Worm (Caenorhabditis elegans) whole organism, young adult: Measurements from ENCODE around the gene F26F12.4.

Experiments
- F33H1.4 ChIP-seq: fragments of 200-800 bp; sonication (Bioruptor generic); IDR thresholded peaks from 2 replicates; pipeline ENCODE4 v1.3.6; 2022; ENCODE audit warnings: missing genetic modification reagents, missing genetic modification characterization, missing compliant biosample characterization
- Y79H2A.3 ChIP-seq: fragments of 200-800 bp; sonication (Bioruptor generic); conservative IDR thresholded peaks from 2 replicates; pipeline ENCODE4 v1.3.6; 2022; ENCODE audit warnings: missing genetic modification reagents, missing genetic modification characterization, missing compliant biosample characterization
- ama-1 ChIP-seq, 3 experiments: fragments of 150-350 bp in 1 of 3; sonication (generic microtip) in 2 of 3; optimal IDR thresholded peaks; 2 replicates each; lab custom pipeline; 2014 to 2018; ENCODE audit warnings: missing biosample characterization in 2 of 3, missing genetic modification characterization in 2 of 3, missing genetic modification reagents in 2 of 3
- ets-4 ChIP-seq: fragments of 200-800 bp; sonication (Bioruptor generic); optimal IDR thresholded peaks from 2 replicates; lab custom pipeline; 2018; ENCODE audit warnings: mild to moderate bottlenecking, missing genetic modification characterization, missing compliant biosample characterization
- nfyb-1 ChIP-seq: fragments of 200-800 bp; sonication (Bioruptor generic); IDR thresholded peaks from 2 replicates; pipeline ENCODE4 v1.3.6; 2022; ENCODE audit warnings: missing genetic modification reagents, missing genetic modification characterization, missing compliant biosample characterization
- nhr-179 ChIP-seq: sonication (generic microtip); optimal IDR thresholded peaks from 2 replicates; lab custom pipeline; 2016; ENCODE audit warnings: mild to moderate bottlenecking, missing genetic modification characterization, missing compliant biosample characterization
- sdz-38 ChIP-seq: sonication (generic microtip); optimal IDR thresholded peaks from 2 replicates; lab custom pipeline; 2016; ENCODE audit warnings: missing genotype, missing genetic modification characterization, missing compliant biosample characterization
- snpc-1.1 ChIP-seq: sonication (generic microtip); optimal IDR thresholded peaks from 2 replicates; lab custom pipeline; 2017; ENCODE audit warnings: missing genetic modification characterization, mild to moderate bottlenecking, missing compliant biosample characterization, antibody characterized with exemption, moderate library complexity, missing genotype, missing genetic modification reagents; ENCODE audit not compliant: insufficient read depth
- snpc-3.4 ChIP-seq: sonication (generic microtip); optimal IDR thresholded peaks from 2 replicates; lab custom pipeline; 2017; ENCODE audit warnings: missing genetic modification characterization, mild to moderate bottlenecking, missing compliant biosample characterization, antibody characterized with exemption, moderate library complexity, missing genotype, missing genetic modification reagents
- somi-1 ChIP-seq: fragments of 200-800 bp; sonication (Bioruptor generic); optimal IDR thresholded peaks from 2 replicates; lab custom pipeline; 2018; ENCODE audit warnings: mild to moderate bottlenecking, missing genetic modification characterization, missing compliant biosample characterization
- tlf-1 ChIP-seq: fragments of 200-800 bp; sonication (Bioruptor generic); optimal IDR thresholded peaks from 2 replicates; lab custom pipeline; 2018; ENCODE audit warnings: mild to moderate bottlenecking, missing genetic modification characterization, missing compliant biosample characterization
- ztf-25 ChIP-seq: fragments of 200-800 bp; sonication (Bioruptor generic); IDR thresholded peaks from 2 replicates; pipeline ENCODE4 v1.3.6; 2022; ENCODE audit warnings: missing genetic modification reagents, missing genetic modification characterization, missing compliant biosample characterization

ce11 chrV:5835397-5835796 is 33.7 kb downstream of the F26F12.4 start:
- TF ChIP-seq somi-1 (GFP tag; lab: Kevin White, UChicago) (no peak), ama-1 (optimal IDR thresholded peaks at IDR 0.05; lab: Kevin White, UChicago) (no peak), ama-1 (GFP tag; optimal IDR thresholded peaks at IDR 0.05; lab: Kevin White, UChicago) (no peak), sdz-38 (no peak), snpc-1.1 (tag; lab: Kevin White, UChicago) (no peak), nhr-179 (tag; lab: Kevin White, UChicago) (no peak), nfyb-1 (GFP tag; lab: Robert Waterston, UW) (0 out of 2 replicates have a peak, but pooled peaks have one; percentile 27), ztf-25 (GFP tag; lab: Robert Waterston, UW) (no peak), ets-4 (GFP tag; lab: Kevin White, UChicago) (no peak), F33H1.4 (GFP tag; lab: Robert Waterston, UW) (no peak), tlf-1 (no peak), snpc-3.4 (tag; lab: Kevin White, UChicago) (no peak), Y79H2A.3 (GFP tag; lab: Robert Waterston, UW) (no peak)
